Worm (Caenorhabditis elegans) whole organism, L1 larva: Measurements from ENCODE around the gene H01G02.3.

Source experiments
- C16A3.4 ChIP-seq: fragments of 150-350 bp; optimal IDR thresholded peaks from 2 replicates; lab custom pipeline; 2014; ENCODE audit warnings: missing biosample characterization, missing genetic modification characterization
- F16B12.6 ChIP-seq: fragments of 150-350 bp; optimal IDR thresholded peaks from 2 replicates; lab custom pipeline; 2014; ENCODE audit warnings: missing biosample characterization, missing genetic modification characterization
- Y116A8C.19 ChIP-seq: sonication (generic microtip); optimal IDR thresholded peaks from 2 replicates; lab custom pipeline; 2016; ENCODE audit warnings: missing compliant biosample characterization, missing genetic modification characterization, borderline replicate concordance
- aha-1 ChIP-seq: fragments of 150-350 bp; optimal IDR thresholded peaks from 2 replicates; lab custom pipeline; 2014; ENCODE audit warnings: missing biosample characterization, missing genetic modification characterization
- blmp-1 ChIP-seq: fragments of 150-350 bp; optimal IDR thresholded peaks from 2 replicates; lab custom pipeline; 2014; ENCODE audit warnings: missing biosample characterization, missing genetic modification characterization
- ceh-63 ChIP-seq: fragments of 200-800 bp; sonication (Bioruptor generic); optimal IDR thresholded peaks from 2 replicates; lab custom pipeline; 2018; ENCODE audit warnings: mild to moderate bottlenecking, missing genetic modification characterization, missing compliant biosample characterization
- ceh-8 ChIP-seq: fragments of 200-800 bp; sonication (Bioruptor generic); optimal IDR thresholded peaks from 2 replicates; lab custom pipeline; 2018; ENCODE audit warnings: mild to moderate bottlenecking, missing genetic modification characterization, moderate library complexity, missing compliant biosample characterization
- ceh-82 ChIP-seq, 3 experiments: fragments of 150-350 bp in 1 of 3; sonication (generic microtip) in 2 of 3; optimal IDR thresholded peaks; 2 replicates each; lab custom pipeline; 2014 to 2017; ENCODE audit warnings: missing biosample characterization in 3 of 3, missing genetic modification characterization in 3 of 3
- dsc-1 ChIP-seq: sonication (generic microtip); optimal IDR thresholded peaks from 2 replicates; lab custom pipeline; 2016; ENCODE audit warnings: mild to moderate bottlenecking, missing genetic modification characterization, missing compliant biosample characterization
- efl-3 ChIP-seq: fragments of 200-800 bp; sonication (Bioruptor generic); optimal IDR thresholded peaks from 2 replicates; lab custom pipeline; 2018; ENCODE audit warnings: mild to moderate bottlenecking, missing genetic modification characterization, missing compliant biosample characterization
- egl-27 ChIP-seq, 2 experiments: fragments of 150-350 bp in 1 of 2; sonication (generic microtip); optimal IDR thresholded peaks; 3 replicates each; lab custom pipeline; 2017 to 2018; ENCODE audit warnings: missing biosample characterization in 2 of 2, missing genetic modification characterization in 2 of 2, missing genetic modification reagents in 2 of 2
- elt-2 ChIP-seq: sonication (generic microtip); optimal IDR thresholded peaks from 2 replicates; lab custom pipeline; 2016; ENCODE audit warnings: missing genetic modification characterization, mild to moderate bottlenecking, inconsistent platforms, missing compliant biosample characterization, missing genetic modification reagents
- ets-5 ChIP-seq: fragments of 200-800 bp; sonication (Bioruptor generic); IDR thresholded peaks from 2 replicates; pipeline ENCODE4 v1.3.6; 2022; ENCODE audit warnings: missing genetic modification characterization, missing compliant biosample characterization
- fkh-10 ChIP-seq: sonication (generic microtip); optimal IDR thresholded peaks from 2 replicates; lab custom pipeline; 2017; ENCODE audit warnings: missing biosample characterization, missing genetic modification reagents, missing genetic modification characterization
- fos-1 ChIP-seq: fragments of 150-350 bp; optimal IDR thresholded peaks from 2 replicates; lab custom pipeline; 2014; ENCODE audit warnings: missing biosample characterization, missing genetic modification characterization
- grh-1 ChIP-seq: fragments of 200-800 bp; sonication (Bioruptor generic); IDR thresholded peaks from 2 replicates; pipeline ENCODE4 v1.3.6; 2022; ENCODE audit warnings: missing genetic modification reagents, missing genetic modification characterization, missing compliant biosample characterization
- hlh-4 ChIP-seq: sonication (generic microtip); optimal IDR thresholded peaks from 2 replicates; lab custom pipeline; 2016; ENCODE audit warnings: mild to moderate bottlenecking, missing genetic modification characterization, missing compliant biosample characterization
- hpl-2 ChIP-seq: fragments of 150-350 bp; optimal IDR thresholded peaks from 2 replicates; lab custom pipeline; 2014; ENCODE audit warnings: missing biosample characterization, missing genetic modification reagents, missing genetic modification characterization
- irx-1 ChIP-seq: sonication (generic microtip); optimal IDR thresholded peaks from 2 replicates; lab custom pipeline; 2016; ENCODE audit warnings: missing genetic modification characterization, missing compliant biosample characterization
- jun-1 ChIP-seq: fragments of 150-350 bp; optimal IDR thresholded peaks from 2 replicates; lab custom pipeline; 2014; ENCODE audit warnings: missing biosample characterization, missing genetic modification reagents, missing genetic modification characterization
- lin-13 ChIP-seq: fragments of 150-350 bp; optimal IDR thresholded peaks from 2 replicates; lab custom pipeline; 2014; ENCODE audit warnings: missing biosample characterization, missing genetic modification reagents, missing genetic modification characterization
- lin-14 ChIP-seq: fragments of 200-800 bp; sonication (Bioruptor generic); optimal IDR thresholded peaks from 2 replicates; lab custom pipeline; 2018; ENCODE audit warnings: mild to moderate bottlenecking, missing genetic modification characterization, moderate library complexity, missing compliant biosample characterization
- lin-39 ChIP-seq: fragments of 150-350 bp; optimal IDR thresholded peaks from 2 replicates; lab custom pipeline; 2014; ENCODE audit warnings: missing biosample characterization, missing genetic modification reagents, missing genetic modification characterization
- lir-3 ChIP-seq: sonication (generic microtip); optimal IDR thresholded peaks from 2 replicates; lab custom pipeline; 2016; ENCODE audit warnings: mild to moderate bottlenecking, missing genetic modification characterization, moderate library complexity, missing compliant biosample characterization; ENCODE audit not compliant: poor library complexity
- lsy-2 ChIP-seq, 2 experiments: fragments of 150-350 bp; optimal IDR thresholded peaks; 2 replicates each; lab custom pipeline; 2014; ENCODE audit warnings: missing biosample characterization in 2 of 2, missing genetic modification characterization in 2 of 2
- mab-9 ChIP-seq: fragments of 200-800 bp; sonication (Bioruptor generic); IDR thresholded peaks from 2 replicates; pipeline ENCODE4 v1.3.6; 2022; ENCODE audit warnings: missing genetic modification reagents, missing genetic modification characterization, missing compliant biosample characterization
- mep-1 ChIP-seq: fragments of 150-350 bp; optimal IDR thresholded peaks from 2 replicates; lab custom pipeline; 2014; ENCODE audit warnings: missing biosample characterization, missing genetic modification characterization
- nhr-11 ChIP-seq: fragments of 150-350 bp; optimal IDR thresholded peaks from 2 replicates; lab custom pipeline; 2014; ENCODE audit warnings: missing biosample characterization, missing genetic modification characterization
- nhr-12 ChIP-seq: sonication (generic microtip); optimal IDR thresholded peaks from 2 replicates; lab custom pipeline; 2017; ENCODE audit warnings: missing biosample characterization, missing genetic modification characterization
- nhr-19 ChIP-seq: fragments of 200-800 bp; sonication (Bioruptor generic); conservative IDR thresholded peaks from 2 replicates; pipeline ENCODE4 v1.3.6; 2022; ENCODE audit warnings: missing genetic modification characterization, missing compliant biosample characterization
- nhr-20 ChIP-seq: sonication (generic microtip); optimal IDR thresholded peaks from 2 replicates; lab custom pipeline; 2016; ENCODE audit warnings: mild to moderate bottlenecking, missing genetic modification characterization, missing compliant biosample characterization
- nhr-237 ChIP-seq: fragments of 150-350 bp; optimal IDR thresholded peaks from 2 replicates; lab custom pipeline; 2014; ENCODE audit warnings: missing biosample characterization, missing genetic modification characterization
- nhr-28 ChIP-seq: fragments of 150-350 bp; optimal IDR thresholded peaks from 2 replicates; lab custom pipeline; 2014; ENCODE audit warnings: missing biosample characterization, missing genetic modification characterization
- nhr-71 ChIP-seq: sonication (generic microtip); optimal IDR thresholded peaks from 2 replicates; lab custom pipeline; 2016; ENCODE audit warnings: mild to moderate bottlenecking, missing genetic modification characterization, moderate library complexity, missing compliant biosample characterization
- nhr-77 ChIP-seq: fragments of 150-350 bp; optimal IDR thresholded peaks from 2 replicates; lab custom pipeline; 2014; ENCODE audit warnings: missing biosample characterization, missing genetic modification characterization
- nhr-90 ChIP-seq: sonication (generic microtip); optimal IDR thresholded peaks from 2 replicates; lab custom pipeline; 2016; ENCODE audit warnings: mild to moderate bottlenecking, missing genetic modification characterization, missing compliant biosample characterization; ENCODE audit not compliant: poor library complexity
- pag-3 ChIP-seq: sonication (generic microtip); optimal IDR thresholded peaks from 2 replicates; lab custom pipeline; 2017; ENCODE audit warnings: missing genetic modification characterization, mild to moderate bottlenecking, missing compliant biosample characterization, antibody characterized with exemption, borderline replicate concordance; ENCODE audit not compliant: insufficient read depth
- pax-3 ChIP-seq: fragments of 200-800 bp; sonication (Bioruptor generic); optimal IDR thresholded peaks from 2 replicates; lab custom pipeline; 2018; ENCODE audit warnings: mild to moderate bottlenecking, missing genetic modification characterization, moderate library complexity, missing compliant biosample characterization
- skn-1 ChIP-seq: fragments of 150-350 bp; optimal IDR thresholded peaks from 2 replicates; lab custom pipeline; 2014; ENCODE audit warnings: missing biosample characterization, missing genetic modification characterization
- snpc-4 ChIP-seq: fragments of 150-350 bp; optimal IDR thresholded peaks from 2 replicates; lab custom pipeline; 2014; ENCODE audit warnings: missing biosample characterization, missing genetic modification characterization
- snu-23 ChIP-seq: sonication (generic microtip); optimal IDR thresholded peaks from 2 replicates; lab custom pipeline; 2016; ENCODE audit warnings: missing genetic modification characterization, missing compliant biosample characterization
- sptf-1 ChIP-seq: fragments of 150-350 bp; optimal IDR thresholded peaks from 2 replicates; lab custom pipeline; 2014; ENCODE audit warnings: missing biosample characterization, missing genetic modification characterization
- sup-37 ChIP-seq: fragments of 200-800 bp; sonication (Bioruptor generic); optimal IDR thresholded peaks from 2 replicates; lab custom pipeline; 2018; ENCODE audit warnings: mild to moderate bottlenecking, missing genetic modification characterization, missing compliant biosample characterization
- tbx-2 ChIP-seq: sonication (generic microtip); optimal IDR thresholded peaks from 2 replicates; lab custom pipeline; 2016; ENCODE audit warnings: missing genetic modification characterization, missing compliant biosample characterization
- unc-130 ChIP-seq: fragments of 150-350 bp; optimal IDR thresholded peaks from 2 replicates; lab custom pipeline; 2017; ENCODE audit warnings: missing biosample characterization, missing genetic modification characterization, inconsistent platforms
- unc-86 ChIP-seq: sonication (generic microtip); optimal IDR thresholded peaks from 2 replicates; lab custom pipeline; 2016; ENCODE audit warnings: missing genetic modification characterization, missing compliant biosample characterization
- unc-98 ChIP-seq: fragments of 200-800 bp; sonication (Bioruptor generic); IDR thresholded peaks from 2 replicates; pipeline ENCODE4 v1.3.6; 2022; ENCODE audit warnings: missing genetic modification characterization, missing compliant biosample characterization
- zag-1 ChIP-seq: fragments of 150-350 bp; optimal IDR thresholded peaks from 2 replicates; lab custom pipeline; 2014; ENCODE audit warnings: missing biosample characterization, missing genetic modification characterization
- ztf-11 ChIP-seq, 2 experiments: sonication (generic microtip); optimal IDR thresholded peaks; 2 replicates each; lab custom pipeline; 2016 to 2017; ENCODE audit warnings: missing genetic modification characterization in 2 of 2, missing biosample characterization in 1 of 2, missing compliant biosample characterization in 1 of 2
- ztf-4 ChIP-seq: fragments of 150-350 bp; optimal IDR thresholded peaks from 2 replicates; lab custom pipeline; 2014; ENCODE audit warnings: missing biosample characterization, missing genetic modification characterization

H01G02.3 gene

ce11 chrIV:11754328-11754727, 38.1 kb downstream of the H01G02.3 start, which contains the start of gene scl-18:
Gene scl-18 (minus strand): TSS chrIV:11754428.
- TF ChIP-seq snpc-4 (tag; lab: Kevin White, UChicago) (no peak), unc-86 (tag; lab: Kevin White, UChicago) (no peak), nhr-77 (tag; lab: Kevin White, UChicago) (no peak), unc-98 (no peak), jun-1 (tag; lab: Kevin White, UChicago) (no peak), fkh-10 (GFP tag; lab: Kevin White, UChicago) (no peak), nhr-71 (tag; lab: Kevin White, UChicago) (no peak), irx-1 (tag; lab: Kevin White, UChicago) (no peak), ceh-82 (tag; optimal IDR thresholded peaks at IDR 0.05; lab: Kevin White, UChicago) (no peak), lin-39 (tag; lab: Kevin White, UChicago) (no peak), sptf-1 (tag; lab: Kevin White, UChicago) (no peak), snu-23 (GFP tag; lab: Kevin White, UChicago) (no peak), nhr-237 (tag; lab: Kevin White, UChicago) (no peak), elt-2 (tag; lab: Kevin White, UChicago) (no peak), hpl-2 (no peak), nhr-19 (GFP tag; lab: Robert Waterston, UW) (no peak), nhr-90 (tag; lab: Kevin White, UChicago) (no peak), lir-3 (tag; lab: Kevin White, UChicago) (no peak), F16B12.6 (tag; lab: Kevin White, UChicago) (no peak)

DNA sequence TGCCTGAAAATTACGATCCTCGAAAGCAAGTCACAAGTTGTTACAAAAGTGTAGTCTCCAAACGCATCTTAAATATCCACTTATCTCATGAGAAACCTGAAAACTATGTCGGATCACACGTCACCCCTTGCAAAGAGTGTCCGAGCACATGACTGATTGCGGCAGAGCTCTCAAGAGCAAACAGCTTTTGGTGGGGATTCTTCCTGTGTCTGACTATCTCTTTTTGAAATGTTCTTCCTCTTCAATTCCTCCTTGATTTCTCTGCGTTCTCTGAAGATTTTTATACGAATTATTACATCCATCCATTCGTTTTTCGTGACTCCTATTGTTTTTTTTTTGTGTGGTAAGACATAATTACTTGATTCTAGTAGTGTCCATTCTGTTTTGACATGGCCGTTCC, 43.5 kb downstream of the H01G02.3 start, which contains the start of gene T12A7.6:
TSS of gene T12A7.6 (plus strand) at position 369 of the 400 bp plus-strand sequence.
- TF ChIP-seq mab-9 (GFP tag; lab: Robert Waterston, UW) (no peak), egl-27 (tag; optimal IDR thresholded peaks at IDR 0.05; lab: Kevin White, UChicago) (no peak), nhr-20 (tag; lab: Kevin White, UChicago) (peak; percentile 49), hlh-4 (tag; lab: Kevin White, UChicago) (no peak), tbx-2 (tag; lab: Kevin White, UChicago) (no peak), irx-1 (tag; lab: Kevin White, UChicago) (no peak), grh-1 (GFP tag; lab: Robert Waterston, UW) (no peak), aha-1 (no peak), snu-23 (GFP tag; lab: Kevin White, UChicago) (no peak), pag-3 (tag; lab: Kevin White, UChicago) (no peak), mep-1 (no peak), jun-1 (tag; lab: Kevin White, UChicago) (no peak), nhr-237 (tag; lab: Kevin White, UChicago) (no peak), ztf-11 (tag; optimal IDR thresholded peaks at IDR 0.05; lab: Kevin White, UChicago) (no peak), nhr-71 (tag; lab: Kevin White, UChicago) (peak; percentile 55), skn-1 (tag; lab: Kevin White, UChicago) (no peak), ceh-8 (GFP tag; lab: Kevin White, UChicago) (no peak), snpc-4 (tag; lab: Kevin White, UChicago) (no peak), zag-1 (tag; lab: Kevin White, UChicago) (no peak), lin-13 (GFP tag; lab: Kevin White, UChicago) (no peak), nhr-19 (GFP tag; lab: Robert Waterston, UW) (no peak; the same call in 1 of the 2 replicates), blmp-1 (tag; lab: Kevin White, UChicago) (no peak), pax-3 (tag; lab: Kevin White, UChicago) (no peak), unc-130 (tag; lab: Kevin White, UChicago) (peak; percentile 26), nhr-77 (tag; lab: Kevin White, UChicago) (no peak), sup-37 (no peak), C16A3.4 (tag; lab: Kevin White, UChicago) (no peak), lin-14 (GFP tag; lab: Kevin White, UChicago) (peak; percentile 72), unc-86 (tag; lab: Kevin White, UChicago) (no peak), nhr-28 (tag; lab: Kevin White, UChicago) (no peak), ets-5 (GFP tag; lab: Robert Waterston, UW) (no peak), Y116A8C.19 (no peak), fos-1 (tag; lab: Kevin White, UChicago) (no peak), ztf-4 (tag; lab: Kevin White, UChicago) (no peak), nhr-12 (tag; lab: Kevin White, UChicago) (no peak), dsc-1 (tag; lab: Kevin White, UChicago) (no peak), efl-3 (GFP tag; lab: Kevin White, UChicago) (no peak), nhr-11 (tag; lab: Kevin White, UChicago) (peak; percentile 22), ceh-63 (no peak), lsy-2 (tag; optimal IDR thresholded peaks at IDR 0.05; lab: Kevin White, UChicago) (peak in 1 of 2 experiments; percentile 56), lin-39 (tag; lab: Kevin White, UChicago) (no peak)
